Worm (Caenorhabditis elegans) whole organism, young adult: ENCODE data around the gene K11E4.6.
A peak's percentile ranks its signal among the peaks of the same experiment; 100 is the strongest.

Source experiments
- B0261.1 ChIP-seq: sonication (generic microtip); optimal IDR thresholded peaks from 2 replicates; lab custom pipeline; 2016; ENCODE audit warnings: mild to moderate bottlenecking, missing genetic modification characterization, moderate library complexity, missing compliant biosample characterization
- C06A6.2 ChIP-seq: fragments of 200-800 bp; sonication (Bioruptor generic); conservative IDR thresholded peaks from 2 replicates; pipeline ENCODE4 v1.3.6; 2022; ENCODE audit warnings: missing genetic modification characterization, missing compliant biosample characterization
- D2030.7 ChIP-seq: fragments of 200-800 bp; sonication (Bioruptor generic); IDR thresholded peaks from 2 replicates; pipeline ENCODE4 v1.3.6; 2022; ENCODE audit warnings: missing genetic modification reagents, missing genetic modification characterization, missing compliant biosample characterization
- F23B12.7 ChIP-seq: sonication (generic microtip); optimal IDR thresholded peaks from 2 replicates; lab custom pipeline; 2017; ENCODE audit warnings: missing genetic modification characterization, mild to moderate bottlenecking, missing compliant biosample characterization, antibody characterized with exemption, moderate library complexity; ENCODE audit not compliant: insufficient read depth
- F57A8.1 ChIP-seq: fragments of 200-800 bp; sonication (Bioruptor generic); optimal IDR thresholded peaks from 2 replicates; lab custom pipeline; 2018; ENCODE audit warnings: mild to moderate bottlenecking, missing genetic modification characterization, moderate library complexity, missing compliant biosample characterization
- K12H6.12 ChIP-seq: fragments of 200-800 bp; sonication (Bioruptor generic); optimal IDR thresholded peaks from 2 replicates; lab custom pipeline; 2018; ENCODE audit warnings: mild to moderate bottlenecking, missing genetic modification characterization, missing compliant biosample characterization
- T07F8.4 ChIP-seq: sonication (generic microtip); optimal IDR thresholded peaks from 2 replicates; lab custom pipeline; 2016; ENCODE audit warnings: mild to moderate bottlenecking, missing genetic modification characterization, moderate library complexity, missing compliant biosample characterization
- Y79H2A.3 ChIP-seq: fragments of 200-800 bp; sonication (Bioruptor generic); conservative IDR thresholded peaks from 2 replicates; pipeline ENCODE4 v1.3.6; 2022; ENCODE audit warnings: missing genetic modification reagents, missing genetic modification characterization, missing compliant biosample characterization
- akir-1 ChIP-seq: fragments of 200-800 bp; sonication (Bioruptor generic); optimal IDR thresholded peaks from 2 replicates; lab custom pipeline; 2018; ENCODE audit warnings: mild to moderate bottlenecking, missing genetic modification characterization, moderate library complexity, missing compliant biosample characterization
- aptf-2 ChIP-seq: fragments of 200-800 bp; sonication (Bioruptor generic); conservative IDR thresholded peaks from 2 replicates; pipeline ENCODE4 v1.3.6; 2022; ENCODE audit warnings: missing genetic modification reagents, missing genetic modification characterization, missing compliant biosample characterization
- attf-5 ChIP-seq: fragments of 200-800 bp; sonication (Bioruptor generic); optimal IDR thresholded peaks from 2 replicates; lab custom pipeline; 2018; ENCODE audit warnings: mild to moderate bottlenecking, missing genetic modification characterization, missing compliant biosample characterization
- bed-1 ChIP-seq: fragments of 200-800 bp; sonication (Bioruptor generic); IDR thresholded peaks from 2 replicates; pipeline ENCODE4 v1.3.6; 2022; ENCODE audit warnings: missing genetic modification reagents, missing genetic modification characterization, missing compliant biosample characterization
- cebp-2 ChIP-seq: fragments of 200-800 bp; sonication (Bioruptor generic); IDR thresholded peaks from 2 replicates; pipeline ENCODE4 v1.3.6; 2022; ENCODE audit warnings: missing genetic modification characterization, missing compliant biosample characterization
- ceh-58 ChIP-seq: fragments of 200-800 bp; sonication (Bioruptor generic); IDR thresholded peaks from 2 replicates; pipeline ENCODE4 v1.3.6; 2022; ENCODE audit warnings: missing genetic modification characterization, missing compliant biosample characterization
- efl-1 ChIP-seq: fragments of 150-350 bp; optimal IDR thresholded peaks from 2 replicates; lab custom pipeline; 2014; ENCODE audit warnings: missing biosample characterization, missing genetic modification reagents, missing genetic modification characterization
- fkh-3 ChIP-seq: sonication (generic microtip); optimal IDR thresholded peaks from 2 replicates; lab custom pipeline; 2016; ENCODE audit warnings: mild to moderate bottlenecking, missing genetic modification characterization, missing compliant biosample characterization
- hmg-1.2 ChIP-seq: fragments of 200-800 bp; sonication (Bioruptor generic); IDR thresholded peaks from 2 replicates; pipeline ENCODE4 v1.3.6; 2022; ENCODE audit warnings: missing genetic modification reagents, missing genetic modification characterization, missing compliant biosample characterization
- hmg-20 ChIP-seq: fragments of 200-800 bp; sonication (Bioruptor generic); IDR thresholded peaks from 2 replicates; pipeline ENCODE4 v1.3.6; 2022; ENCODE audit warnings: missing genetic modification reagents, missing genetic modification characterization, missing compliant biosample characterization
- let-607 ChIP-seq, 2 experiments: fragments of 200-800 bp in 1 of 2; sonication (Bioruptor generic) in 1 of 2; sonication (generic microtip) in 1 of 2; optimal IDR thresholded peaks; 2 replicates each; lab custom pipeline; 2016 to 2018; ENCODE audit warnings: mild to moderate bottlenecking in 2 of 2, missing compliant biosample characterization in 2 of 2, missing genetic modification characterization in 2 of 2, moderate library complexity in 2 of 2, missing genotype in 1 of 2
- lin-26 ChIP-seq: fragments of 200-800 bp; sonication (Bioruptor generic); IDR thresholded peaks from 2 replicates; pipeline ENCODE4 v1.3.6; 2022; ENCODE audit warnings: missing genetic modification reagents, missing genetic modification characterization, missing compliant biosample characterization
- lin-35 ChIP-seq, 3 experiments: fragments of 150-350 bp in 2 of 3; sonication (generic microtip) in 1 of 3; optimal IDR thresholded peaks; 2 replicates each; lab custom pipeline; 2014 to 2018; ENCODE audit warnings: missing biosample characterization in 3 of 3, missing genetic modification characterization in 3 of 3, missing genetic modification reagents in 3 of 3
- lin-54 ChIP-seq: fragments of 200-800 bp; sonication (Bioruptor generic); optimal IDR thresholded peaks from 2 replicates; lab custom pipeline; 2018; ENCODE audit warnings: mild to moderate bottlenecking, missing genetic modification characterization, missing compliant biosample characterization
- nfyb-1 ChIP-seq: fragments of 200-800 bp; sonication (Bioruptor generic); IDR thresholded peaks from 2 replicates; pipeline ENCODE4 v1.3.6; 2022; ENCODE audit warnings: missing genetic modification reagents, missing genetic modification characterization, missing compliant biosample characterization
- nhr-120 ChIP-seq: fragments of 200-800 bp; sonication (Bioruptor generic); IDR thresholded peaks from 2 replicates; pipeline ENCODE4 v1.3.6; 2022; ENCODE audit warnings: missing genetic modification characterization, missing compliant biosample characterization
- pbrm-1 ChIP-seq: fragments of 200-800 bp; sonication (Bioruptor generic); IDR thresholded peaks from 2 replicates; pipeline ENCODE4 v1.3.6; 2022; ENCODE audit warnings: missing genetic modification reagents, missing genetic modification characterization, missing compliant biosample characterization
- rcor-1 ChIP-seq: fragments of 200-800 bp; sonication (Bioruptor generic); IDR thresholded peaks from 2 replicates; pipeline ENCODE4 v1.3.6; 2022; ENCODE audit warnings: missing genetic modification reagents, missing genetic modification characterization, missing compliant biosample characterization
- repo-1 ChIP-seq: sonication (generic microtip); optimal IDR thresholded peaks from 2 replicates; lab custom pipeline; 2017; ENCODE audit warnings: mild to moderate bottlenecking, missing genetic modification characterization, missing compliant biosample characterization
- rpc-1 ChIP-seq, 2 experiments: fragments of 150-350 bp in 1 of 2; sonication (generic microtip) in 1 of 2; optimal IDR thresholded peaks; 2 replicates each; lab custom pipeline; 2014 to 2018; ENCODE audit warnings: missing biosample characterization in 1 of 2, missing genetic modification characterization in 1 of 2, missing genetic modification reagents in 1 of 2, missing genotype in 1 of 2
- snpc-1.1 ChIP-seq: sonication (generic microtip); optimal IDR thresholded peaks from 2 replicates; lab custom pipeline; 2017; ENCODE audit warnings: missing genetic modification characterization, mild to moderate bottlenecking, missing compliant biosample characterization, antibody characterized with exemption, moderate library complexity, missing genotype, missing genetic modification reagents; ENCODE audit not compliant: insufficient read depth
- snpc-4 ChIP-seq, 5 experiments: fragments of 150-350 bp in 1 of 5; sonication (generic microtip) in 4 of 5; optimal IDR thresholded peaks; 2 replicates each; lab custom pipeline; 2014 to 2018; ENCODE audit warnings: missing genetic modification characterization in 5 of 5, missing biosample characterization in 3 of 5, antibody characterized with exemption in 2 of 5, mild to moderate bottlenecking in 2 of 5, missing compliant biosample characterization in 2 of 5, missing genotype in 2 of 5, moderate library complexity in 2 of 5, missing genetic modification reagents in 1 of 5
- tbp1 ChIP-seq: fragments of 200-800 bp; sonication (Bioruptor generic); optimal IDR thresholded peaks from 2 replicates; lab custom pipeline; 2018; ENCODE audit warnings: mild to moderate bottlenecking, missing genetic modification characterization, missing compliant biosample characterization
- tbx-9 ChIP-seq: sonication (generic microtip); optimal IDR thresholded peaks from 2 replicates; lab custom pipeline; 2016; ENCODE audit warnings: borderline replicate concordance, missing genetic modification characterization, inconsistent platforms, missing compliant biosample characterization
- unc-62 ChIP-seq: fragments of 150-350 bp; optimal IDR thresholded peaks from 2 replicates; lab custom pipeline; 2014; ENCODE audit warnings: missing biosample characterization, missing genetic modification reagents, missing genetic modification characterization
- ztf-22 ChIP-seq: fragments of 200-800 bp; sonication (Bioruptor generic); optimal IDR thresholded peaks from 2 replicates; lab custom pipeline; 2018; ENCODE audit warnings: mild to moderate bottlenecking, missing genetic modification characterization, moderate library complexity, missing compliant biosample characterization
- ztf-3 ChIP-seq: fragments of 200-800 bp; sonication (Bioruptor generic); optimal IDR thresholded peaks from 2 replicates; lab custom pipeline; 2018; ENCODE audit warnings: mild to moderate bottlenecking, missing genetic modification characterization, missing compliant biosample characterization

K11E4.6 gene

DNA sequence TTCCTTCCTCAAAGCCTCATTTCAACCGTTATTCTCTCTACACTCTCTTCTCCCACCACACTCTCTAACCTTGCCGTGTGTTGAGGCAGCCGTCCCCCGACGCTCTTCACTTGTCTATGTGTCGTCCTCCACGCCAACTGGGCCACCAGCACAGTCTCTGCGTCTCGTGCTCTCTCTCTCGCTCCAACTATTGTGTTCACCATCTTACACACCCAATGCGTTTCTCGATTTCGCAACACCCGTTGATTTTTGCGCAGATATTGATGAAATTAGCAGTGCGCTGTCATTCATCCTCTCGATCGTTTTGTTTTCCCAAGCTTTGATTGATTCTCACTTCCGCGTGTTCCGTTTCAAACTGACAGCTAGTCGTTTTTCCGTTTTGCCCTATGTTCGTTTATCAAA, 37.4 kb upstream of the K11E4.6 start (continued):
- no peak for TF ChIP-seq akir-1
- TF ChIP-seq rcor-1 (GFP tag; lab: Robert Waterston, UW) = peak; percentile 14; the same call in 1 of the 2 replicates
- peak; percentile 54 to 71 for TF ChIP-seq let-607 (tag; optimal IDR thresholded peaks at IDR 0.05; lab: Kevin White, UChicago)
- TF ChIP-seq pbrm-1 = peak; percentile 50; the same call in 1 of the 2 replicates
- no peak for TF ChIP-seq bed-1 (GFP tag; lab: Robert Waterston, UW)
- TF ChIP-seq hmg-1.2 (GFP tag; lab: Robert Waterston, UW) = peak; percentile 91
- no peak for TF ChIP-seq repo-1 (tag; lab: Kevin White, UChicago)
- no peak for TF ChIP-seq cebp-2 (GFP tag; lab: Robert Waterston, UW)
- peak; percentile 3 for TF ChIP-seq lin-54 (GFP tag; lab: Kevin White, UChicago)
- no peak for TF ChIP-seq ztf-3 (GFP tag; lab: Kevin White, UChicago)
- TF ChIP-seq fkh-3 (tag; lab: Kevin White, UChicago) = no peak
- 0 out of 2 replicates have a peak, but pooled peaks have one; percentile 27 for TF ChIP-seq C06A6.2 (GFP tag; lab: Robert Waterston, UW)
- peak; percentile 55 for TF ChIP-seq attf-5 (GFP tag; lab: Kevin White, UChicago)

DNA sequence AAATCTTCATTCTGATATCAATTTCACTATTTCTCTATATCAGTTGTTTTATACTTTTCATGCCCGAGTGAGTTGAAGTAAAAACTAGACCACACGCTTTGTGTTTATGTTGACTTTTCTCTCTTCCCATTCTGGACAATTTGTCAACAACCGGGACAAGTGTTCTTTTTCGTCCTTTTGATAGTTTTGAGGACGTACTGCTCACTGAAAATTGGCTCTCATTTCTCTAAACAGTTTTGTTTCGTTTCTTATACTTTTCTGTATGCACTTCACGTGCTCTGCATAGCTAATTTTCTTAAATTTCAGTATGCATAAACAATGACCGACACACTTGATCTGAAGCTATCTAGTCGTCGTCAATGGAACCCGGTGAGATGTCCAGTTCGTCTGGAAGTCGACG, 36.8 kb upstream of the K11E4.6 start, which contains the start of gene adm-2:
adm-2 (plus strand) TSS at position 301 of the 400 bp plus-strand sequence.
- no peak for TF ChIP-seq nhr-120 (GFP tag; lab: Robert Waterston, UW)
- no peak for TF ChIP-seq ztf-22
- no peak for TF ChIP-seq aptf-2 (GFP tag; lab: Robert Waterston, UW)
- no peak for TF ChIP-seq unc-62 (GFP tag; lab: Kevin White, UChicago)
- no peak for TF ChIP-seq T07F8.4 (tag; lab: Kevin White, UChicago)
- no peak for TF ChIP-seq attf-5 (GFP tag; lab: Kevin White, UChicago)
- TF ChIP-seq Y79H2A.3 (GFP tag; lab: Robert Waterston, UW) = no peak
- no peak for TF ChIP-seq ceh-58 (GFP tag; lab: Robert Waterston, UW)

DNA sequence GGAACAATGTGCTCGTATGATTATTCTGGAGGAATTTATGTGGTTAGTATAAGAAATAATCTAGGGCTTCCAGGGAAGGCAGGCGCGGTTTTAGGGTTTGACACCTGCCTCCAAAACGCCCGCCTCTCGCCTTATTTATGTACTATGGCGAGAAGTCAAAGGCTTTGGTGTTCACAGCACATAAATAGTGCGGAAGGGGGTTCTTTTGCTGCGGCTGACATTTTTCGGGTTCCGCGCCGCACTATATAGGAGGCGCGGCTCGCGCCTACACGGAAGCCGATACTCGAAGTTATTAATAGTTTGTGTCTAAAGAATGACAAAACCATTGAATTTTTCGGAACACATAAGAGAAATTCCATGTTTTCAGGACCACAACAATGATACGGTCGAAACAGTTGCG, 34.1 kb upstream of the K11E4.6 start:
- TF ChIP-seq snpc-4 (GFP tag; optimal IDR thresholded peaks at IDR 0.05; lab: Kevin White, UChicago) (peak; percentile 43), snpc-4 (tag; optimal IDR thresholded peaks at IDR 0.05; lab: Kevin White, UChicago) (peak in 3 of 4 experiments; percentile 65 to 90 (median 88)), let-607 (tag; optimal IDR thresholded peaks at IDR 0.05; lab: Kevin White, UChicago) (no peak), hmg-1.2 (GFP tag; lab: Robert Waterston, UW) (peak; percentile 49; the same call in 1 of the 2 replicates), snpc-1.1 (tag; lab: Kevin White, UChicago) (peak; percentile 57), lin-26 (GFP tag; lab: Robert Waterston, UW) (0 out of 2 replicates have a peak, but pooled peaks have one; percentile 45), efl-1 (GFP tag; lab: Kevin White, UChicago) (no peak), nfyb-1 (GFP tag; lab: Robert Waterston, UW) (0 out of 2 replicates have a peak, but pooled peaks have one; percentile 8), hmg-20 (GFP tag; lab: Robert Waterston, UW) (no peak)
- TF ChIP-seq, all 124 proteins: peak for 5

DNA sequence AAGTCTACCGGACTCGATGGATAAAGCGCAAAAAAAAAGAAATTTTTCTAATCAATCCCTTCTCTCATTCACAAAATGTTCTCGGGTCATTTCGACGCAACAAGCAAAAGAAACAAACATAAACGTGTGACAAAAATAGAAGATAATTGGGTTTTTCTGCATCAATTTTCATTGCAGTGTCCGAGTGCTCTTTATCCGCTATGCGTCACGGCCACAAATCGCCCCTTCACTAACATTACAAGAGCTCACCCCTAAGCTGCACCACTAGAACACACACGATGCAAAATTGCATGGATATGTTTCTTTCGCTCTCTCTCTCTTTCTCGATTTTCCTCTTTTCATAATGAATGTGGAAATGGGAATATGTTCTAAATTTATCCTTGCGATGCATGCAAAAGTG, 28.3 kb upstream of the K11E4.6 start:
- no peak for TF ChIP-seq T07F8.4 (tag; lab: Kevin White, UChicago)
- TF ChIP-seq unc-62 (GFP tag; lab: Kevin White, UChicago) = no peak
- no peak for TF ChIP-seq F57A8.1
- peak in 1 of 3 experiments; percentile 19 for TF ChIP-seq lin-35 (GFP tag; optimal IDR thresholded peaks at IDR 0.05; lab: Kevin White, UChicago)
- TF ChIP-seq tbx-9 (tag; lab: Kevin White, UChicago) = no peak

DNA sequence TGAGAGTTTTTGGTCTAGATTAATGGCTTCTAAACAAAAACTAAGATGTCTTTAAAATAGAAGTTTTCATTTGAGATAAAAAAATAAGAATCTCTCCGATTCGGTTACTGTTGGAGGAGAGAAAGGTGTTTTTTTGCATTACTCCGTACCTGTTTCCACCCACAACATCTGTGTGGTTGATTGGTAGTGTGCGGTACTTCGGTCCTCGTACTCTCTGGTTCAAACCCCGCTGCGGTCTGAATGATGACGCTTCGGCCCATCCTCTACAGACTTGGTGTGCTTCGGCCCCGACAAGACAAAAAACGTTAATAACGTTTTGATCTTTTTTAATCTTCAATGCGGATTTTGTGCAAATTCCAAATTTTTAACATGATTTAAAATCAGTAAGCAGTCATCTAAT, 26.9 kb upstream of the K11E4.6 start:
- TF ChIP-seq lin-54 (GFP tag; lab: Kevin White, UChicago) = no peak
- TF ChIP-seq F23B12.7 (tag; lab: Kevin White, UChicago) = no peak
- TF ChIP-seq hmg-20 (GFP tag; lab: Robert Waterston, UW) = no peak
- TF ChIP-seq tbp1 (GFP tag; lab: Kevin White, UChicago) = peak; percentile 72
- no peak for TF ChIP-seq snpc-4 (GFP tag; optimal IDR thresholded peaks at IDR 0.05; lab: Kevin White, UChicago)
- TF ChIP-seq snpc-4 (tag; optimal IDR thresholded peaks at IDR 0.05; lab: Kevin White, UChicago) = peak in 1 of 4 experiments; percentile 39
- TF ChIP-seq rpc-1 (optimal IDR thresholded peaks at IDR 0.05; lab: Kevin White, UChicago) = peak; percentile 54
- TF ChIP-seq rpc-1 (tag; optimal IDR thresholded peaks at IDR 0.05; lab: Kevin White, UChicago) = peak; percentile 80
- TF ChIP-seq B0261.1 (tag; lab: Kevin White, UChicago) = peak; percentile 53
- no peak for TF ChIP-seq K12H6.12
- TF ChIP-seq D2030.7 (GFP tag; lab: Robert Waterston, UW) = 0 out of 2 replicates have a peak, but pooled peaks have one; percentile 27
